Fruit fly (Drosophila melanogaster): ENCODE measurements around the gene CG7768.

Gene CG7768

dm6 chr3L:14198216-14198615, 19.8 kb upstream of the CG7768 start:
- TF ChIP-seq CG17801 (GFP tag; optimal IDR thresholded peaks at IDR 0.05; ENCODE audit: partially characterized antibody), result no peak

dm6 chr3L:14200966-14201365, 17.0 kb upstream of the CG7768 start:
- TF ChIP-seq CG17801 (GFP tag; optimal IDR thresholded peaks at IDR 0.05; ENCODE audit: partially characterized antibody), result no peak

DNA sequence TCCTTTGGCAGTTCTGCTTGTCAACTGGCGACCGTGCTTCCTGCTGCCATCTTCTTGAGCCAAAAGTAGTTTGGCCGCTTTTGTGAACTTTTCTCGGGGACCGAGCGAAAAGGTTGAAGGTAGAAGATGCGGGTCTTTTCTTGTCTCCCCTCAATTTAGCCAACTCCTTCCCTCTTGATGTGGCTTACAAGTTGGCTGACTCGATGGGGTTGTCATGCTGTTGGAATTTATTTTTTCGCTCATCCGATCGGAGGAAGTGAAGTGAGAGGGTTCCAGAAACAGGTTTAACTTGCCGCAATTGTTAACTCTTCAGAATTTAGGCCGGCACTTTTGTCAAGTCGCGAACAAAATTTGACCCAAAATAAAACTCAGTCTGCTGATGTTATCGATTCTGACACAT, 15.7 kb upstream of the CG7768 start:
- no peak for TF ChIP-seq CG17801 (GFP tag; optimal IDR thresholded peaks at IDR 0.05; ENCODE audit: partially characterized antibody)

DNA sequence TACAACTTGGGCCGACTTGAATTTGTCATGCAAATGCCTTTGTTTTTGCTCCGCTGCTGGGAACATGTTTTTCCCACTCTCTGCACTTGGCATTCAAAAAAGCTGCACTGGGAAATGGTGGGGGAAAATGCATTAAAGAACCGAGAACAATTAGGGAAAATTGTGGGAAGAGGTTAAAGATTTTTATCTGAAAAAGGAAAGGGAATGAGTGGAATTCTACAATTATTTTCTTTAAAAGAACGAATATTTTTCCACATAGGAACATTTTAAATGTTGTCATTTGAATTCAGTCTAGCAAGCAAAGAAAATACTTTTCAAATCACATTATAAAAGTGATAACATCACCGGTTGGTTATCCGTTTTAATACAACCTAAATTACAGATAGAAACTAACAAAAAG, 15.0 kb upstream of the CG7768 start, which contains the start of gene saturn:
Gene saturn, plus strand, starts transcription at position 301 of the 400 bp plus-strand sequence.
- no peak for TF ChIP-seq CG17801 (GFP tag; optimal IDR thresholded peaks at IDR 0.05; ENCODE audit: partially characterized antibody)

DNA sequence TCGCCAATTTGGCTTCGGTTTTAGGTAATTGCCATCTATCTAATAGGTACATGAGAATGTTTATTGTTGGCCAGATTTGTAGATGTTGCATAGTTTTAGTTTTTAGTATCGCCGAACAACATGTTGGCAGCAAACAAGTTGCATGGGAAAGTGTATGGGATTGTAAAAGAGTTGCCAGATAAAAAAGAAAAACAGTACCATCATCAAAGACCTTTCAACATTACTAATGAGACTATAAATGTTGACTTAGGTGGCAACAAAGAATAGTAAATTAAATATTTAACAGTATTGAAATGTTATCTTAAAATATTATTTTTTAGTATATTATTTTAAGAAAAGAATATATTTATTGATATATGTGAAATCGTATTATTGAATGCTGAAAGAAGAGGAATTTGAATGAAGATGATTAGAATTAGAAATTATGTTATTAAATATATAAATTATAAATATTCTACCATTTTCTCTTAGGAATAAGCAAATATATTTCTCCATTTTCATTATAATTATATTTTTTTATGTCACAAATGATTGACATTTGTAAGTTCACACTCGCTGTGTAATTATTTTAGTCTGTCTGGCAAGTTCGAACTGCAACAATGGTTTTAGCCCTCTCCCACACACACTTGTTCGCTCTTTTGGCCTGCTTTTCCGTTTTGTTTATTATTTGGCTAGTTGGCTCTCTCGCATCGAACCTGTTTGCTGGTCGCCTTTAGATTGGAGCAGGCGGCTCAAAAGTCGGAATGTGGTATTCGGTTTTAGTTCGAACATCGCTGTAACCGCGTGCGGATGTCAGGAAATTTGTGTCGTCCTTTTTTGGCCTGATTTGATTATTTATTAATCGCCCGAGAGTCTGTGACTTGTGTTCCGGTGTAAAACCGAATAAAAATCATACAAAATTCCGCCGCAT, 13.1 kb upstream of the CG7768 start:
- TF ChIP-seq CG17801 (GFP tag; optimal IDR thresholded peaks at IDR 0.05; ENCODE audit: partially characterized antibody), result no peak

dm6 chr3L:14207361-14207760, 10.6 kb upstream of the CG7768 start:
- TF ChIP-seq CG17801 (GFP tag; optimal IDR thresholded peaks at IDR 0.05; ENCODE audit: partially characterized antibody), result no peak

DNA sequence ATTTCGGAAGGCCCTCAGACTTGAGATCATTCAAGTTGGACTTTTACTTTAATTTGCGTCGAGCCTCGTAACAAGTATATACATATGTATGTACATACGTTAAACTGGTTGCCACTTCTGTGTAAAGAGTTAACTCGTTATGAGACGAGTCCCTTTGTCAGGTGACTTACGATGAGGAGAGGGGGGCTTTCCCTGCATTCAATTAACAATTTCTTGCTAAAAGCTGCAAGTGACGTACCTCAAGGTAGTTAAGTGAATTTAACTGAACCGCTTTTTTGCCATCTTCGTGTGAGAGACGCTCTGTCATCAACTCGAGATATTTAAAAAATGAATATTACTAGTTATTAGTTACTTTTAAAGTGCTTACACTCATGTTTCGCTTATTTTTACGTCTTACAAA, 9.0 kb upstream of the CG7768 start:
- TF ChIP-seq CG17801 (GFP tag; optimal IDR thresholded peaks at IDR 0.05; ENCODE audit: partially characterized antibody), result no peak

DNA sequence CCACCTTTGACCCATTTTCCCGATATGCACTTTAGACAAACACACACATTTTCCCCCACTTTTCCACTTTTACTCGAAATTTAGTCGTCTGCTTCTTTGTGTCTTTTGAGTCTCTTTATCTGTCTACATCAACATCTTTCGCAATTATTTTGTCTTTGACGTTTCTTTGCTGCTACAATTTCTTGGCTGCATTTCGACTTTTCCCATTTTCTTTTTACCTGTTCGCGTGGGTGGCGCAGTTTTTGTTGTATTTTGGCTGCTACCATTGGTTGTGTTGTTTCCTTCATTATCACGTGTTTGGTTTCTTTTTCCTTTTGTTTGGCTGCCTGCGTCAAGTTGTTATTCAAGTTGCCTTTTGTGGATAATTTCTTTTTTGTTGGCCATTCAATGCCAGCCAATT, 6.4 kb upstream of the CG7768 start:
- no peak for TF ChIP-seq CG17801 (GFP tag; optimal IDR thresholded peaks at IDR 0.05; ENCODE audit: partially characterized antibody)

DNA sequence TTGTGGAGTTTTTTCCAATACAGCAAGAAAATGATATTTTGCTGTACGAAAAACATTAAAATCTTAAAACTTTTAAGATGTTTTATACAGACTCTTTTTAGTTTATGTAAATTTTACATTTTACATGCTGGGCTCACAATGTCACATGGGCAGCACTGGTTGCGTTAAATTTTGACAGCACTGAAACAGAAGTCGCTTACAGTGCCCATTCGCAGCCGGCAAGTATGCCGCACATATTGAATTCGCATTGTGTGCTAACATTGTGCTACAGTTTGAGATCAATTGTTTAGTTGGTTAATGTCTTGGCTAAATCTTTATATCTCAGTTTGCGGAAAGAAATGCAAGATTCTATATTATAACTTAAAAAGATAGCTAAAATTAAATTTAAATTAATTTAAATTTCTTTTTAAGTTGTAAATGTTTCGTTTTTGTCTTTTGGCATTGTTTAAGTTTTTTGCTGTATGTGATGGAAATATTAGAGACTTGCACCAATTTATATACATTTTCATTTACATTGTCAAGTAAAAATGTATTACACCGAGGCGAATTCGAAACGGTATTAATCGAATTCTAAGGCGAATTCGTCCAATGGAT, 5.6 kb upstream of the CG7768 start:
- TF ChIP-seq CG17801 (GFP tag; optimal IDR thresholded peaks at IDR 0.05; ENCODE audit: partially characterized antibody), result no peak

dm6 chr3L:14216140-14216539, 1.9 kb upstream of the CG7768 start:
- no peak for TF ChIP-seq CG17801 (GFP tag; optimal IDR thresholded peaks at IDR 0.05; ENCODE audit: partially characterized antibody)

- peak; percentile 28 for TF ChIP-seq CG17801 (GFP tag; optimal IDR thresholded peaks at IDR 0.05; ENCODE audit: partially characterized antibody)
These were observed 1.4 kb downstream of the CG7768 start for dm6 chr3L:14219422-14219853.

DNA sequence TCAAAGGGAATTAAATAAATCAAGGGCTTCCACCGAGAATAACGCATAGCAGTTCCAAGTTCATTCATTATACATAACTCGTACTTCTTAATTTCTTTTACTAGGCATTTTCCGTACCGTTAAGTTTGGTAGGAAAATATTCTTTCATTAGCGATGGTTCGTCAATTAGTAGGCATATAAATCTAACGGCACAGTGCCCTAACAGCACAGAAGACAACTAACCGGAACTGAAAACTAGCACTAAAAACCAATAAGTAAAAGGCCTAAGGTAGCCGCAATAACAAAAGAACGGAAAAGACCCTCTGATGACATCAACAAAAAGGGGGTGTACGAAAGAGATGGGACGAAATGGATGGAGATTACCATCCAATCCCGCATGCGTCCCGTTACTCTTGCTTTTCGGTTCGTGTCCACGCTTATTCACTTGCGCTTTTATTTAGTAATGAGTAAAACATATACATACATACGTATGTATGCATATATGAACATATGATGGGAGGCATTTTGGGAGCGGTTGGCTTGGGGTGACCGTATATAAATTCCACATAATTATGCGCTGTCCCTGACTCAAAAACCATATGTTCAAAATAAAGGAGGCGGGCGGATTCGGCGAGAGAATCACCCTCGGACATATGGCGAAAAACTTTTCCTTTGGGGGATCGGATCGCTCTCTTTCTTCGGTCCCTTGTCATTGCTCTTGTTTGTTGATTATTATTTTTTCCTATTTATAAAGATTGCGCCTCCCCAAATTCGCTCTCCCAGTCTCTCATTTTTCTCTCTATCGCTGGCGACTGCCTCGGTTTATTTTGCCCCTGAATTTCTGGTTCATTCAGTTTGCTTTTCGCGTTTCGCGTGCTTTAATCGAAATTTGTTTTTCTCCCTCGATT, 2.9 kb downstream of the CG7768 start:
- no peak for TF ChIP-seq CG17801 (GFP tag; optimal IDR thresholded peaks at IDR 0.05; ENCODE audit: partially characterized antibody)

- no peak for TF ChIP-seq CG17801 (GFP tag; optimal IDR thresholded peaks at IDR 0.05; ENCODE audit: partially characterized antibody)
These were observed 4.2 kb downstream of the CG7768 start for dm6 chr3L:14222199-14222598.

dm6 chr3L:14223450-14223849, 5.4 kb downstream of the CG7768 start:
- no peak for TF ChIP-seq CG17801 (GFP tag; optimal IDR thresholded peaks at IDR 0.05; ENCODE audit: partially characterized antibody)

DNA sequence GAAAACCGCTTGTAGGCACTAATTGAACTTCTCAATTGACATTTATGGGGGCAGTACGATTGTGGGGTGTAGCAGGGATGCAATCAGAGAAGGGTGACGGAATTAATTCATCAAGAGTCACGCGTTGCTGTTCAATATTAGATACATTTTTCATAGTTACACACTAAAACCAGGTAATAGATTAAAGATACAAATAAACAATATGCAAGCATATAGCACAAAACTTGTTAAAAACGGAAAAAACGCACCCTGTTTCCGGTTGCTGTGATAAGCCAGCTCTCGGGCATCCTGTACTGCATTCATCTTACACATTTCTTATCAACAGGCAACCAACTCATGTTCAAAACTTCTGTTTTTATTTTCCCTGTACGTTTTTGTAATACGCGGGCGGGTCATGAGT, 11.1 kb downstream of the CG7768 start:
- TF ChIP-seq CG17801 (GFP tag; optimal IDR thresholded peaks at IDR 0.05; ENCODE audit: partially characterized antibody), result no peak
